Fruit fly (Drosophila melanogaster) whole organism, embryonic: Measurements from ENCODE around the gene CG8960.

Experiments
- CTCF ChIP-seq: fragments of 200-800 bp; sonication (Bioruptor generic); optimal IDR thresholded peaks from 2 replicates; lab custom pipeline; 2017; ENCODE audit warnings: missing biosample characterization, mild to moderate bottlenecking, missing genetic modification characterization, moderate library complexity
- Drgx ChIP-seq: fragments of 200-800 bp; sonication (Bioruptor generic); IDR thresholded peaks from 2 replicates; pipeline ENCODE4 v1.3.6; 2022; ENCODE audit warnings: missing biosample characterization, missing genetic modification characterization
- Mes4 ChIP-seq: fragments of 200-800 bp; sonication (Bioruptor generic); optimal IDR thresholded peaks from 2 replicates; lab custom pipeline; 2016; ENCODE audit warnings: missing biosample characterization, missing genetic modification characterization
- Xrp1 ChIP-seq: fragments of 200-800 bp; sonication (Bioruptor generic); IDR thresholded peaks from 2 replicates; pipeline ENCODE4 v1.3.6; 2022; ENCODE audit warnings: missing biosample characterization, missing genetic modification characterization
- ase ChIP-seq: fragments of 200-800 bp; sonication (Bioruptor generic); IDR thresholded peaks from 3 replicates; pipeline ENCODE4 v1.3.6; 2022; ENCODE audit warnings: missing biosample characterization, missing genetic modification characterization
- ci ChIP-seq: fragments of 200-800 bp; sonication (Bioruptor generic); IDR thresholded peaks from 3 replicates; pipeline ENCODE4 v1.3.6; 2022; ENCODE audit warnings: missing biosample characterization, missing genetic modification characterization
- dan ChIP-seq: fragments of 200-800 bp; sonication (Bioruptor generic); IDR thresholded peaks from 2 replicates; pipeline ENCODE4 v1.3.6; 2022; ENCODE audit warnings: missing biosample characterization, missing genetic modification characterization
- dpn ChIP-seq, 2 experiments: fragments of 200-800 bp; sonication (Bioruptor generic); optimal IDR thresholded peaks; 3 replicates each; lab custom pipeline; 2016; ENCODE audit warnings: missing biosample characterization in 2 of 2, missing genetic modification characterization in 2 of 2
- odd ChIP-seq: fragments of 200-800 bp; sonication (Bioruptor generic); optimal IDR thresholded peaks from 2 replicates; lab custom pipeline; 2017; ENCODE audit warnings: missing biosample characterization, mild to moderate bottlenecking, missing genetic modification characterization
- p53 ChIP-seq: fragments of 200-800 bp; sonication (Bioruptor generic); optimal IDR thresholded peaks from 2 replicates; lab custom pipeline; 2016; ENCODE audit warnings: missing biosample characterization, missing genetic modification characterization
- ranshi ChIP-seq: fragments of 200-800 bp; sonication (Bioruptor generic); IDR thresholded peaks from 2 replicates; pipeline ENCODE4 v1.3.6; 2022; ENCODE audit warnings: missing biosample characterization, missing genetic modification characterization
- sisA ChIP-seq: fragments of 200-800 bp; sonication (Bioruptor generic); IDR thresholded peaks from 2 replicates; pipeline ENCODE4 v1.3.6; 2022; ENCODE audit warnings: missing biosample characterization, missing genetic modification characterization
- sr ChIP-seq: fragments of 200-800 bp; sonication (Bioruptor generic); IDR thresholded peaks from 3 replicates; pipeline ENCODE4 v1.3.6; 2022; ENCODE audit warnings: missing biosample characterization, missing genetic modification characterization

DNA sequence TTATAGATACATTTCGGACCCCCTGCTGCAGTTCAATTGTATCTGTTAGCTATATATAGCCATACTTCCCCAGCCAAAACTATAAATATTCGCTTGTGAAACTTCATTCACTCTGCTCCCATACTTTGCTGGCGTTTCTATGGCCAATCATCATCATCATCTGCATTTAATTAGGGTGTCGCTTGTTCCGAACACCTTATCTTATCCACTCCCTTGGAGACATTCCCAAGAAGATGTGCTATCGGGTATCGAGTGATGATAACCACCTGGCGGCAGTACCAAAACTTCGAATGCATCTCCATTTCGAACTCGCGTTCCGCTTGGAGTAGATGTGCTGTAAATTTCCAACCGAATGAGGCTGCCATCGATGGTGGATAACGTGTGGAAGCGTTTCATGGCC is 11.2 kb upstream of the CG8960 start, which contains the start of gene CG13810:
- no peak for TF ChIP-seq ranshi
- no peak for TF ChIP-seq p53
- no peak for TF ChIP-seq Mes4 (GFP tag; lab: Kevin White, UChicago)
- no peak for TF ChIP-seq dan (GFP tag; lab: Robert Waterston, UW)
- TF ChIP-seq Drgx: no peak
- TF ChIP-seq sisA (GFP tag; lab: Robert Waterston, UW): no peak
- TF ChIP-seq dpn (GFP tag; optimal IDR thresholded peaks at IDR 0.05; lab: Kevin White, UChicago): no peak
- no peak for TF ChIP-seq ci
- no peak for TF ChIP-seq odd
- no peak for TF ChIP-seq CTCF
- no peak for TF ChIP-seq sr (GFP tag; lab: Robert Waterston, UW)
- no peak for TF ChIP-seq ase (GFP tag; lab: Robert Waterston, UW)
- no peak for TF ChIP-seq Xrp1 (GFP tag; lab: Robert Waterston, UW)
